Worm (Caenorhabditis elegans) whole organism, young adult: Measurements from ENCODE around the gene ZK354.7.

Experiments
- Y79H2A.3 ChIP-seq: fragments of 200-800 bp; sonication (Bioruptor generic); conservative IDR thresholded peaks from 2 replicates; pipeline ENCODE4 v1.3.6; 2022; ENCODE audit warnings: missing genetic modification reagents, missing genetic modification characterization, missing compliant biosample characterization
- aptf-3 ChIP-seq: fragments of 200-800 bp; sonication (Bioruptor generic); IDR thresholded peaks from 2 replicates; pipeline ENCODE4 v1.3.6; 2022; ENCODE audit warnings: missing genetic modification characterization, missing compliant biosample characterization
- ztf-28 ChIP-seq: fragments of 200-800 bp; sonication (Bioruptor generic); IDR thresholded peaks from 2 replicates; pipeline ENCODE4 v1.3.6; 2022; ENCODE audit warnings: missing genetic modification reagents, missing genetic modification characterization, missing compliant biosample characterization

DNA sequence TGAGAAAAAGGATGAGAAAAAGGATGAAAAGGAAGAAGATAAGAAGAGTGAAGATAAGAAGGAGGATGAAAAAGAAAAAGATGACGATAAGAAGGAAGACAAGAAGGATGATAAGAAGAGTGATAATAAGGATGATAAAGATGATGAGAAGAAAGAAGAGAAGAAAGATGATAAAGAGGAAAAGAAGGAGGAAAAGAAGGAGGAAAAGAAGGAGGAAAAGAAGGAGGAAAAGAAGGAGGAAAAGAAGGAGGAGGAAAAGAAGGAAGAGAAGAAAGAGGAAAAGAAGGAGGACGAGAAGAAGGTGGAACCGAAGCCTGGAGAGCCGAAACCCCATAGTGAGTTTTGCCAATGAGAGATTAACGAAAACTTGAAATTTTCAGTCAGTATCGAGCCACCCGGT, 29.5 kb downstream of the ZK354.7 start:
- no peak for TF ChIP-seq ztf-28
- TF ChIP-seq aptf-3 = no peak
- no peak for TF ChIP-seq Y79H2A.3 (GFP tag; lab: Robert Waterston, UW)
